Fruit fly (Drosophila melanogaster): ENCODE measurements around the gene CG9399.

Gene CG9399

DNA sequence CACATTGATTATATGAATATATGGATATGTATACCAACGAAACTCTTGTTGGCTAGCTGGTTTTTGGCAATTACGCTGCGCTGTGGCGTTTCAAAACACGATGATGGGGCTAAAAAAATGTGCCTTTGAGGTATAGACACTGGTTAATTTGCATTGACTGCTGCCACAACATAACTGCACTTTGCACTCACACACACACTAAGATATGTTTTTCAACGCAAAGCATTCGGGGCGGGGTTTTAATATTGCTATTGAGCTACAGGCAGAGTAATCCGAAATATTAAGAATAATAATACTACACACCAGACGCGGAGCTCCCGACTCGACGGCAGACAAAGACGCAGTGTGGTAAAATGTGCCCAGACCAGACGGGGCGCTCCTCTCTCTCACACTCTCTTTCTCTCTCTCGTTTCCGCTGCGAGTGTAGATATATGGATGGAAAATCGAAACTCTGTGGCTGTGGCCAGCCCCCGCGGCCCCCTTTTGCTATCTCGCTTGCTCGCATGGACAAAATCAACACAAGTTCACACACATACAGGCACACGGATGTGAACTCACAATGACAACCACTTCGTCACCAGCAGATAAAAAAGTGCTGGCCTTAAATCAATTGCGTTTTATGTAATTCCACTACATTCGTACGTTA is 22.9 kb downstream of the CG9399 start (continued):
- TF ChIP-seq CG15514 (GFP tag; optimal IDR thresholded peaks at IDR 0.05) (peak; percentile 72), CG12219 (GFP tag; optimal IDR thresholded peaks at IDR 0.05) (peak; percentile 62), Ada2b (GFP tag; IDR thresholded peaks at IDR 0.05) (no peak), Six4 (GFP tag; optimal IDR thresholded peaks at IDR 0.05) (no peak), sens-2 (GFP tag; IDR thresholded peaks at IDR 0.05) (no peak), az2 (GFP tag; optimal IDR thresholded peaks at IDR 0.05) (no peak), Med (GFP tag) (peak; percentile 91), CG2120 (GFP tag; optimal IDR thresholded peaks at IDR 0.05) (peak; percentile 21), CG42726 (GFP tag; IDR thresholded peaks at IDR 0.05; ENCODE audit: partially characterized antibody) (no peak), Taf1 (GFP tag; IDR thresholded peaks at IDR 0.05) (no peak), CG3281 (GFP tag; optimal IDR thresholded peaks at IDR 0.05) (peak; percentile 63), Dll (GFP tag; IDR thresholded peaks at IDR 0.05; ENCODE audit: partially characterized antibody) (no peak), CG3726 (GFP tag; IDR thresholded peaks at IDR 0.05) (no peak), CG13624 (GFP tag; optimal IDR thresholded peaks at IDR 0.05) (peak; percentile 74), gro (GFP tag; optimal IDR thresholded peaks at IDR 0.05) (peak; percentile 66), CG6765 (GFP tag; optimal IDR thresholded peaks at IDR 0.05) (peak; percentile 82), Dad (GFP tag; optimal IDR thresholded peaks at IDR 0.05) (peak; percentile 11), ac (GFP tag; optimal IDR thresholded peaks at IDR 0.05) (peak; percentile 3), CG1792 (GFP tag; optimal IDR thresholded peaks at IDR 0.05) (peak; percentile 5), odd (GFP tag; optimal IDR thresholded peaks at IDR 0.05) (peak; percentile 68), Hr39 (optimal IDR thresholded peaks at IDR 0.05) (no peak), pb (GFP tag; optimal IDR thresholded peaks at IDR 0.05) (peak; percentile 38), tin (GFP tag; optimal IDR thresholded peaks at IDR 0.05) (peak; percentile 15), C15 (GFP tag; IDR thresholded peaks at IDR 0.05) (no peak), ems (GFP tag; optimal IDR thresholded peaks at IDR 0.05) (no peak), Doc2 (GFP tag; IDR thresholded peaks at IDR 0.05) (no peak), CG6683 (GFP tag; optimal IDR thresholded peaks at IDR 0.05) (no peak), Hr51 (GFP tag; optimal IDR thresholded peaks at IDR 0.05) (peak in 1 of 2 experiments; percentile 17), dysf (GFP tag; IDR thresholded peaks at IDR 0.05) (no peak), CG4854 (GFP tag; optimal IDR thresholded peaks at IDR 0.05) (no peak), H15 (GFP tag; IDR thresholded peaks at IDR 0.05) (no peak), Dek (tag; optimal IDR thresholded peaks at IDR 0.05) (no peak), Ets65A (GFP tag) (no peak), stc (GFP tag; IDR thresholded peaks at IDR 0.05) (no peak), CrebB (tag; optimal IDR thresholded peaks at IDR 0.05) (peak; percentile 68), CG7556 (GFP tag; optimal IDR thresholded peaks at IDR 0.05) (peak; percentile 31), Ptx1 (GFP tag; IDR thresholded peaks at IDR 0.05) (no peak), Sry-β (GFP tag; optimal IDR thresholded peaks at IDR 0.05) (peak; percentile 22), CG17912 (GFP tag; optimal IDR thresholded peaks at IDR 0.05) (peak; percentile 87), Usf (GFP tag; optimal IDR thresholded peaks at IDR 0.05) (no peak), NC2α (GFP tag; optimal IDR thresholded peaks at IDR 0.05) (no peak), CG15696 (tag; optimal IDR thresholded peaks at IDR 0.05) (no peak), hth (optimal IDR thresholded peaks at IDR 0.05) (no peak), emc (GFP tag; optimal IDR thresholded peaks at IDR 0.05) (no peak), CG31441 (GFP tag; IDR thresholded peaks at IDR 0.05) (no peak), sim (GFP tag; IDR thresholded peaks at IDR 0.05) (no peak), Gug (GFP tag; IDR thresholded peaks at IDR 0.05) (no peak), CTCF (GFP tag; optimal IDR thresholded peaks at IDR 0.05) (peak; percentile 13), pan (optimal IDR thresholded peaks at IDR 0.05) (no peak), pan (GFP tag; optimal IDR thresholded peaks at IDR 0.05 in 1 of 2, IDR thresholded peaks at IDR 0.05 in 1 of 2) (no peak), CG3407 (GFP tag; optimal IDR thresholded peaks at IDR 0.05) (no peak), cg (GFP tag; optimal IDR thresholded peaks at IDR 0.05) (peak; percentile 97), Tbp (GFP tag; optimal IDR thresholded peaks at IDR 0.05) (no peak)

Data from whole organism, embryonic.